Worm (Caenorhabditis elegans) whole organism, L1 larva: ENCODE measurements around the gene aqp-4.
A peak's percentile ranks its signal among the peaks of the same experiment; 100 is the strongest.

Experiments used
- C34B4.2 ChIP-seq: sonication (generic microtip); optimal IDR thresholded peaks from 2 replicates; lab custom pipeline; 2017; ENCODE audit warnings: mild to moderate bottlenecking, missing genetic modification characterization, missing compliant biosample characterization
- aha-1 ChIP-seq: fragments of 150-350 bp; optimal IDR thresholded peaks from 2 replicates; lab custom pipeline; 2014; ENCODE audit warnings: missing biosample characterization, missing genetic modification characterization
- aly-2 ChIP-seq: fragments of 150-350 bp; optimal IDR thresholded peaks from 2 replicates; lab custom pipeline; 2014; ENCODE audit warnings: missing biosample characterization, missing genetic modification characterization
- ama-1 ChIP-seq: fragments of 150-350 bp; optimal IDR thresholded peaks from 2 replicates; lab custom pipeline; 2014
- ceh-63 ChIP-seq: fragments of 200-800 bp; sonication (Bioruptor generic); optimal IDR thresholded peaks from 2 replicates; lab custom pipeline; 2018; ENCODE audit warnings: mild to moderate bottlenecking, missing genetic modification characterization, missing compliant biosample characterization
- ceh-8 ChIP-seq: fragments of 200-800 bp; sonication (Bioruptor generic); optimal IDR thresholded peaks from 2 replicates; lab custom pipeline; 2018; ENCODE audit warnings: mild to moderate bottlenecking, missing genetic modification characterization, moderate library complexity, missing compliant biosample characterization
- ceh-82 ChIP-seq, 3 experiments: fragments of 150-350 bp in 1 of 3; sonication (generic microtip) in 2 of 3; optimal IDR thresholded peaks; 2 replicates each; lab custom pipeline; 2014 to 2017; ENCODE audit warnings: missing biosample characterization in 3 of 3, missing genetic modification characterization in 3 of 3
- ceh-90 ChIP-seq: sonication (generic microtip); optimal IDR thresholded peaks from 2 replicates; lab custom pipeline; 2016; ENCODE audit warnings: missing genetic modification characterization, missing compliant biosample characterization
- ces-1 ChIP-seq: fragments of 150-350 bp; optimal IDR thresholded peaks from 2 replicates; lab custom pipeline; 2014; ENCODE audit warnings: missing biosample characterization, missing genetic modification reagents, missing genetic modification characterization
- dpl-1 ChIP-seq, 3 experiments: fragments of 150-350 bp in 2 of 3; sonication (generic microtip) in 1 of 3; optimal IDR thresholded peaks; 2 replicates each; lab custom pipeline; 2014 to 2017; ENCODE audit warnings: missing biosample characterization in 3 of 3, missing genetic modification characterization in 3 of 3, missing genetic modification reagents in 3 of 3
- dsc-1 ChIP-seq: sonication (generic microtip); optimal IDR thresholded peaks from 2 replicates; lab custom pipeline; 2016; ENCODE audit warnings: mild to moderate bottlenecking, missing genetic modification characterization, missing compliant biosample characterization
- efl-1 ChIP-seq, 4 experiments: fragments of 150-350 bp; optimal IDR thresholded peaks in 3 of 4; peaks in 1 of 4; 1 replicate in 1 of 4; 2 replicates in 3 of 4; lab custom pipeline; 2014; ENCODE audit warnings: missing biosample characterization in 2 of 4, missing genetic modification characterization in 2 of 4, missing genetic modification reagents in 2 of 4
- efl-3 ChIP-seq: fragments of 200-800 bp; sonication (Bioruptor generic); optimal IDR thresholded peaks from 2 replicates; lab custom pipeline; 2018; ENCODE audit warnings: mild to moderate bottlenecking, missing genetic modification characterization, missing compliant biosample characterization
- elt-2 ChIP-seq: sonication (generic microtip); optimal IDR thresholded peaks from 2 replicates; lab custom pipeline; 2016; ENCODE audit warnings: missing genetic modification characterization, mild to moderate bottlenecking, inconsistent platforms, missing compliant biosample characterization, missing genetic modification reagents
- elt-3 ChIP-seq, 6 experiments: fragments of 150-350 bp in 1 of 6; sonication (generic microtip); optimal IDR thresholded peaks; 2 replicates each; lab custom pipeline; 2017 to 2018; ENCODE audit warnings: missing biosample characterization in 6 of 6, missing genetic modification characterization in 6 of 6, inconsistent platforms in 1 of 6
- ets-5 ChIP-seq: fragments of 200-800 bp; sonication (Bioruptor generic); IDR thresholded peaks from 2 replicates; pipeline ENCODE4 v1.3.6; 2022; ENCODE audit warnings: missing genetic modification characterization, missing compliant biosample characterization
- fkh-10 ChIP-seq: sonication (generic microtip); optimal IDR thresholded peaks from 2 replicates; lab custom pipeline; 2017; ENCODE audit warnings: missing biosample characterization, missing genetic modification reagents, missing genetic modification characterization
- grh-1 ChIP-seq: fragments of 200-800 bp; sonication (Bioruptor generic); IDR thresholded peaks from 2 replicates; pipeline ENCODE4 v1.3.6; 2022; ENCODE audit warnings: missing genetic modification reagents, missing genetic modification characterization, missing compliant biosample characterization
- hlh-4 ChIP-seq: sonication (generic microtip); optimal IDR thresholded peaks from 2 replicates; lab custom pipeline; 2016; ENCODE audit warnings: mild to moderate bottlenecking, missing genetic modification characterization, missing compliant biosample characterization
- hpl-2 ChIP-seq: fragments of 150-350 bp; optimal IDR thresholded peaks from 2 replicates; lab custom pipeline; 2014; ENCODE audit warnings: missing biosample characterization, missing genetic modification reagents, missing genetic modification characterization
- irx-1 ChIP-seq: sonication (generic microtip); optimal IDR thresholded peaks from 2 replicates; lab custom pipeline; 2016; ENCODE audit warnings: missing genetic modification characterization, missing compliant biosample characterization
- lin-13 ChIP-seq: fragments of 150-350 bp; optimal IDR thresholded peaks from 2 replicates; lab custom pipeline; 2014; ENCODE audit warnings: missing biosample characterization, missing genetic modification reagents, missing genetic modification characterization
- lin-15B ChIP-seq: fragments of 150-350 bp; sonication (generic microtip); optimal IDR thresholded peaks from 3 replicates; lab custom pipeline; 2014; ENCODE audit warnings: missing biosample characterization, missing genetic modification characterization
- lin-39 ChIP-seq: fragments of 150-350 bp; optimal IDR thresholded peaks from 2 replicates; lab custom pipeline; 2014; ENCODE audit warnings: missing biosample characterization, missing genetic modification reagents, missing genetic modification characterization
- lsy-2 ChIP-seq, 2 experiments: fragments of 150-350 bp; optimal IDR thresholded peaks; 2 replicates each; lab custom pipeline; 2014; ENCODE audit warnings: missing biosample characterization in 2 of 2, missing genetic modification characterization in 2 of 2
- nhr-20 ChIP-seq: sonication (generic microtip); optimal IDR thresholded peaks from 2 replicates; lab custom pipeline; 2016; ENCODE audit warnings: mild to moderate bottlenecking, missing genetic modification characterization, missing compliant biosample characterization
- nhr-71 ChIP-seq: sonication (generic microtip); optimal IDR thresholded peaks from 2 replicates; lab custom pipeline; 2016; ENCODE audit warnings: mild to moderate bottlenecking, missing genetic modification characterization, moderate library complexity, missing compliant biosample characterization
- nhr-76 ChIP-seq: sonication (generic microtip); optimal IDR thresholded peaks from 2 replicates; lab custom pipeline; 2017; ENCODE audit warnings: missing biosample characterization, missing genetic modification characterization
- nhr-77 ChIP-seq: fragments of 150-350 bp; optimal IDR thresholded peaks from 2 replicates; lab custom pipeline; 2014; ENCODE audit warnings: missing biosample characterization, missing genetic modification characterization
- nhr-84 ChIP-seq: sonication (generic microtip); optimal IDR thresholded peaks from 2 replicates; lab custom pipeline; 2017; ENCODE audit warnings: missing biosample characterization, missing genetic modification characterization
- pqm-1 ChIP-seq: sonication (generic microtip); optimal IDR thresholded peaks from 3 replicates; lab custom pipeline; 2017; ENCODE audit warnings: missing biosample characterization, missing genetic modification characterization
- sup-37 ChIP-seq: fragments of 200-800 bp; sonication (Bioruptor generic); optimal IDR thresholded peaks from 2 replicates; lab custom pipeline; 2018; ENCODE audit warnings: mild to moderate bottlenecking, missing genetic modification characterization, missing compliant biosample characterization
- swsn-7 ChIP-seq: sonication (generic microtip); optimal IDR thresholded peaks from 2 replicates; lab custom pipeline; 2016; ENCODE audit warnings: missing genetic modification characterization, missing compliant biosample characterization
- tbx-2 ChIP-seq: sonication (generic microtip); optimal IDR thresholded peaks from 2 replicates; lab custom pipeline; 2016; ENCODE audit warnings: missing genetic modification characterization, missing compliant biosample characterization
- vab-15 ChIP-seq: sonication (generic microtip); optimal IDR thresholded peaks from 2 replicates; lab custom pipeline; 2017; ENCODE audit warnings: missing genotype, mild to moderate bottlenecking, missing genetic modification characterization, missing compliant biosample characterization
- xbp-1 ChIP-seq: sonication (generic microtip); optimal IDR thresholded peaks from 2 replicates; lab custom pipeline; 2016; ENCODE audit warnings: missing genetic modification characterization, missing compliant biosample characterization
- zag-1 ChIP-seq: fragments of 150-350 bp; optimal IDR thresholded peaks from 2 replicates; lab custom pipeline; 2014; ENCODE audit warnings: missing biosample characterization, missing genetic modification characterization
- ztf-11 ChIP-seq, 2 experiments: sonication (generic microtip); optimal IDR thresholded peaks; 2 replicates each; lab custom pipeline; 2016 to 2017; ENCODE audit warnings: missing genetic modification characterization in 2 of 2, missing biosample characterization in 1 of 2, missing compliant biosample characterization in 1 of 2
- ztf-4 ChIP-seq: fragments of 150-350 bp; optimal IDR thresholded peaks from 2 replicates; lab custom pipeline; 2014; ENCODE audit warnings: missing biosample characterization, missing genetic modification characterization

The aqp-4 gene

DNA sequence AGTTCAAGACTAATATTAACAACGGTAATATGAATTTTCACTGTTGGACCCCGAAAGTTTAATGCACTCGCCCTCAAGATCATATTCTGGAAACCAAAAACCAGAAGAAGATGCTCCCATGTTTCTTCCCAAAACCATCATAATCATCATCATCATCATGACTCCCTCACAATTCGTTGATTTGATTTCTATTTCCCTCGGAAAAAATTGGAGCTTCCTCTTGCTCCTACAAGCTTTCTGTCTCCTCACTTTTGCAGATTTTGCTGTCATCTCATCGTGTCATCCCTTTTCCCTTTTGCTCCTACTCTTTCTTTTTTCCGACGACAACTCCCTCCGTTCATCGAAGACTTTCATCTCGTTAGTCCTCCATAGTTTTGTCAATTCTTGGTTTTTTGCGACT, 34.6 kb downstream of the aqp-4 start, which contains the start of gene F46B6.2:
Gene F46B6.2, plus strand, starts transcription at position 316 of the 400 bp plus-strand sequence.
- TF ChIP-seq ceh-63 (GFP tag; lab: Kevin White, UChicago) (no peak), ces-1 (GFP tag; lab: Kevin White, UChicago) (peak; percentile 99), fkh-10 (peak; percentile 56)

DNA sequence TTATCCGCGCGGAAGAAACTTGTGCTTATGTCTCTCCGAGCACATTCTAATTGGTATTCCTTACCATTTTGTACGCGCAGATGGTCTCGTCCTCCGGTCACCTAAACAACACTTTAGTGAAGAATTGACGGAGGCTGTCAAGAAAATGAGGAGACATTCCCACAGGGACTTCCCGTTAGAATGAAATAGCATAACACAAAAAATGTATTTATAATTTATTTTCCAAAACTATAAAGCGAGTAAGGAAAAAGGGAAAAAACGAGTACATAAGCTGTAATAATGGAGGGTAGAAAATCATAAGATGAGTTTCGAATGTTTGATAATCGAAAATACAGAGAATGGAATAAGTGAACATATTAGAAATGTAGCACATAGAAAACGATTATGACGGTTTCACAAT, 38.4 kb downstream of the aqp-4 start, which contains the start of gene F46B6.12:
Gene F46B6.12, minus strand, starts transcription at position 101 of the 400 bp plus-strand sequence.
- TF ChIP-seq efl-1 (optimal IDR thresholded peaks at IDR 0.05; lab: Kevin White, UChicago) (no peak), efl-1 (GFP tag; optimal IDR thresholded peaks at IDR 0.05 in 1 of 2; lab: Kevin White, UChicago) (no peak), zag-1 (tag; lab: Kevin White, UChicago) (no peak), ztf-11 (tag; optimal IDR thresholded peaks at IDR 0.05; lab: Kevin White, UChicago) (no peak), ceh-82 (tag; optimal IDR thresholded peaks at IDR 0.05; lab: Kevin White, UChicago) (no peak), ztf-4 (no peak), ets-5 (no peak), nhr-71 (no peak), ceh-8 (GFP tag; lab: Kevin White, UChicago) (no peak), pqm-1 (no peak), efl-3 (no peak), nhr-84 (tag; lab: Kevin White, UChicago) (no peak), xbp-1 (tag; lab: Kevin White, UChicago) (no peak)

ce11 chrV:9777645-9778044, 40.3 kb downstream of the aqp-4 start, which contains the start of gene smg-4:
Gene smg-4, minus strand, starts transcription at chrV:9777745.
- no peak for TF ChIP-seq pqm-1
- TF ChIP-seq fkh-10, result no peak
- TF ChIP-seq lin-39 (tag; lab: Kevin White, UChicago), result no peak
- no peak for TF ChIP-seq vab-15 (tag; lab: Kevin White, UChicago)
- no peak for TF ChIP-seq swsn-7 (tag; lab: Kevin White, UChicago)
- no peak for TF ChIP-seq dpl-1 (GFP tag; optimal IDR thresholded peaks at IDR 0.05; lab: Kevin White, UChicago)
- no peak for TF ChIP-seq tbx-2 (tag; lab: Kevin White, UChicago)
- TF ChIP-seq ceh-63 (GFP tag; lab: Kevin White, UChicago), result no peak
- TF ChIP-seq nhr-20 (tag; lab: Kevin White, UChicago), result no peak
- TF ChIP-seq sup-37, result no peak
- no peak for TF ChIP-seq C34B4.2 (tag; lab: Kevin White, UChicago)
- no peak for TF ChIP-seq ces-1 (GFP tag; lab: Kevin White, UChicago)

- no peak for TF ChIP-seq lin-13 (GFP tag; lab: Kevin White, UChicago)
- no peak for TF ChIP-seq elt-3 (tag; optimal IDR thresholded peaks at IDR 0.05; lab: Kevin White, UChicago)
- TF ChIP-seq lsy-2 (tag; optimal IDR thresholded peaks at IDR 0.05; lab: Kevin White, UChicago), result no peak
- TF ChIP-seq nhr-20 (tag; lab: Kevin White, UChicago), result no peak
- TF ChIP-seq ama-1 (lab: Kevin White, UChicago), result no peak
- TF ChIP-seq irx-1 (tag; lab: Kevin White, UChicago), result no peak
- no peak for TF ChIP-seq ceh-90 (tag; lab: Kevin White, UChicago)
- no peak for TF ChIP-seq nhr-76 (tag; lab: Kevin White, UChicago)
- TF ChIP-seq tbx-2 (tag; lab: Kevin White, UChicago), result no peak
- TF ChIP-seq, all 84 proteins: peak for 0
Observed at ce11 chrV:9779418-9779817, 42.1 kb downstream of the aqp-4 start, which contains the start of gene F46B6.4. Gene F46B6.4, minus strand, starts transcription at chrV:9779518.

DNA sequence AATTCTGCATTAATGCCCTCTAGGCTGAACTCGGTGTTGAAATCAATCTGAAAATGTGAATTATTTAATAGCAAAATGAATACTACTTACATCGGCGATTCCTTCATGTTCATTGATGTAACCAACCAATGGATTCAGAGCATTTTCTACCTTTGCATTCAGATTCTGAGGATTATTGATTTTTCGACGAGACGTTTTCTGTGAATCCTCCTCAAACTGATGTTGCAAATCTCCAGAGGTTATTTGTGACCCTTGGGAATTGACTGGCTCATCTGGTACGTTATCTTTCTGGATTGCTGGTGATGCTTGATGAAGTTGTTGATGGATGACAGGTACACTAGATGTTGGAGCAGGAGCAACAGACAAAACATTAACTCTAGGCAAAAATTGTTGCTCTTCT, 44.7 kb downstream of the aqp-4 start:
- TF ChIP-seq ces-1 (GFP tag; lab: Kevin White, UChicago), result no peak
- no peak for TF ChIP-seq nhr-84 (tag; lab: Kevin White, UChicago)
- TF ChIP-seq nhr-77 (tag; lab: Kevin White, UChicago), result no peak
- no peak for TF ChIP-seq aly-2 (tag; lab: Kevin White, UChicago)
- no peak for TF ChIP-seq hlh-4 (tag; lab: Kevin White, UChicago)
- TF ChIP-seq tbx-2 (tag; lab: Kevin White, UChicago), result no peak
- no peak for TF ChIP-seq efl-1 (optimal IDR thresholded peaks at IDR 0.05; lab: Kevin White, UChicago)
- no peak for TF ChIP-seq efl-1 (GFP tag; optimal IDR thresholded peaks at IDR 0.05 in 1 of 2; lab: Kevin White, UChicago)
- no peak for TF ChIP-seq lin-15B
- no peak for TF ChIP-seq ceh-82 (tag; optimal IDR thresholded peaks at IDR 0.05; lab: Kevin White, UChicago)
- TF ChIP-seq grh-1 (GFP tag; lab: Robert Waterston, UW), result no peak
- no peak for TF ChIP-seq aha-1
- no peak for TF ChIP-seq dsc-1 (tag; lab: Kevin White, UChicago)
- TF ChIP-seq elt-2 (tag; lab: Kevin White, UChicago), result no peak
- TF ChIP-seq ztf-4, result no peak
- TF ChIP-seq hpl-2 (GFP tag; lab: Kevin White, UChicago), result no peak
